Fruit fly (Drosophila melanogaster) S2 (cell line): ENCODE results near the gene Grip84.

Experiments
- CG8478 ChIP-seq: fragments of >200 bp; optimal IDR thresholded peaks from 2 replicates; lab custom pipeline; 2018
- CTCF ChIP-seq, 2 experiments: fragments of >200 bp; optimal IDR thresholded peaks; 2 replicates each; lab custom pipeline; 2018

dm6 chrX:19577940-19578632 is 12.5 kb upstream of the Grip84 start:
- TF ChIP-seq CG8478 (lab: Kevin White, UChicago) (no peak), CTCF (optimal IDR thresholded peaks at IDR 0.05; lab: Kevin White, UChicago) (no peak)
